Worm (Caenorhabditis elegans): ENCODE measurements around the gene ncr-2.
A peak's percentile ranks its signal among the peaks of the same experiment; 100 is the strongest.

The ncr-2 gene

ce11 chrIII:8265753-8266152, 7.6 kb downstream of the ncr-2 start, which contains the start of gene mrps-9:
Gene mrps-9, plus strand, starts transcription at chrIII:8266062.
- TF ChIP-seq Y67H2A.10 (GFP tag; conservative IDR thresholded peaks at IDR 0.05), result no peak
- no peak for TF ChIP-seq madf-3 (GFP tag; IDR thresholded peaks at IDR 0.05)
- no peak for TF ChIP-seq akir-1 (GFP tag; optimal IDR thresholded peaks at IDR 0.05)
- no peak for TF ChIP-seq sea-2 (GFP tag; IDR thresholded peaks at IDR 0.05)
- no peak for TF ChIP-seq him-1 (tag; optimal IDR thresholded peaks at IDR 0.05)
- TF ChIP-seq mcd-1 (GFP tag; IDR thresholded peaks at IDR 0.05), result peak; percentile 86

DNA sequence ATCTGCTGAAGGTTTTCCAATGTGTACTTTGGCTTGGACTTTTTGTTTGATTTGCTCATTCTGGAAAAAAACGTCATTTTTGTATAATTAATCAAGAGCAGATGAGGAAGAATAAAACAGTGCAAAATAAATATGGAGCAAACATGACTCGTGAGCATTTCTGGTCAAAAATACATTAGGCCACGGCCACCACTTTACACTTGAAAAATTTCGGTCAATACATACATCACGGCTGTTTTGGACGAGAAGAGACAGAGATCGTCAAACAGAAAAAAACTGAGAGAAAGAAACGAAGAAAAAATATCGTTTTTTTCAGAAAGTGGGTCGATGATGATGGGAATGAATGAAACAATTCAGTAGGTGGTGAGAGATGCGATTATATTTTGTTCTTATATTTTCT, 10.2 kb downstream of the ncr-2 start, which contains the start of the genes F09G8.7 and crn-7:
Gene F09G8.7, minus strand, starts transcription at position 60 of the 400 bp plus-strand sequence.
Gene crn-7, plus strand, starts transcription at position 236 of the 400 bp plus-strand sequence.
- TF ChIP-seq ztf-28 (GFP tag; IDR thresholded peaks at IDR 0.05) (no peak), nhr-90 (tag; optimal IDR thresholded peaks at IDR 0.05) (no peak), Y56A3A.18 (GFP tag; IDR thresholded peaks at IDR 0.05) (no peak), attf-6 (GFP tag; IDR thresholded peaks at IDR 0.05) (no peak), ceh-100 (GFP tag; IDR thresholded peaks at IDR 0.05) (no peak), egl-18 (GFP tag; IDR thresholded peaks at IDR 0.05) (no peak), ztf-18 (tag; optimal IDR thresholded peaks at IDR 0.05) (no peak), dox-1 (GFP tag; IDR thresholded peaks at IDR 0.05) (peak; percentile 35; the same call in 1 of the 2 replicates), lsl-1 (GFP tag; optimal IDR thresholded peaks at IDR 0.05) (no peak), mcd-1 (GFP tag; IDR thresholded peaks at IDR 0.05) (0 out of 2 replicates have a peak, but pooled peaks have one; percentile 21), lin-54 (GFP tag; optimal IDR thresholded peaks at IDR 0.05) (no peak), nhr-80 (tag; optimal IDR thresholded peaks at IDR 0.05) (peak; percentile 53), madf-3 (GFP tag; IDR thresholded peaks at IDR 0.05) (no peak), die-1 (tag; optimal IDR thresholded peaks at IDR 0.05) (no peak), mes-4 (tag; optimal IDR thresholded peaks at IDR 0.05) (no peak), F33H1.4 (GFP tag; IDR thresholded peaks at IDR 0.05) (no peak), F23B12.7 (tag; optimal IDR thresholded peaks at IDR 0.05; ENCODE audit: insufficient read depth) (peak; percentile 29), him-1 (tag; optimal IDR thresholded peaks at IDR 0.05) (no peak), nfyb-1 (GFP tag; IDR thresholded peaks at IDR 0.05) (no peak), snpc-1.3 (tag; optimal IDR thresholded peaks at IDR 0.05; ENCODE audit: insufficient read depth) (no peak), F39B2.1 (GFP tag; IDR thresholded peaks at IDR 0.05) (no peak), attf-5 (GFP tag; optimal IDR thresholded peaks at IDR 0.05) (peak; percentile 44)

ce11 chrIII:8271676-8272225, 13.6 kb downstream of the ncr-2 start, which contains the start of the genes mps-4 and F09G8.10:
Gene mps-4, minus strand, starts transcription at chrIII:8271776.
Gene F09G8.10, minus strand, starts transcription at chrIII:8272175.
- TF ChIP-seq snpc-1.1 (tag; optimal IDR thresholded peaks at IDR 0.05; ENCODE audit: insufficient read depth), result no peak
- TF ChIP-seq attf-6 (GFP tag; IDR thresholded peaks at IDR 0.05), result no peak
- no peak for TF ChIP-seq mel-28 (tag; optimal IDR thresholded peaks at IDR 0.05; ENCODE audit: borderline replicate concordance)
- TF ChIP-seq ztf-3 (GFP tag; optimal IDR thresholded peaks at IDR 0.05), result no peak
- no peak for TF ChIP-seq lin-54 (GFP tag; optimal IDR thresholded peaks at IDR 0.05)
- TF ChIP-seq lsy-27 (tag; optimal IDR thresholded peaks at IDR 0.05; ENCODE audit: borderline replicate concordance, insufficient read depth), result no peak
- no peak for TF ChIP-seq lag-1 (GFP tag; IDR thresholded peaks at IDR 0.05)
- no peak for TF ChIP-seq unc-130 (GFP tag; optimal IDR thresholded peaks at IDR 0.05)
- no peak for TF ChIP-seq dox-1 (GFP tag; IDR thresholded peaks at IDR 0.05)
- no peak for TF ChIP-seq dpff-1 (tag; optimal IDR thresholded peaks at IDR 0.05)
- no peak for TF ChIP-seq C17E4.6 (GFP tag; IDR thresholded peaks at IDR 0.05)
- TF ChIP-seq nhr-90 (tag; optimal IDR thresholded peaks at IDR 0.05), result no peak
- no peak for TF ChIP-seq snpc-1.3 (tag; optimal IDR thresholded peaks at IDR 0.05; ENCODE audit: insufficient read depth)
- TF ChIP-seq F55B11.4 (tag; optimal IDR thresholded peaks at IDR 0.05; ENCODE audit: borderline replicate concordance, insufficient read depth), result no peak
- TF ChIP-seq ztf-6 (GFP tag; IDR thresholded peaks at IDR 0.05), result no peak
- no peak for TF ChIP-seq Y56A3A.18 (GFP tag; IDR thresholded peaks at IDR 0.05)
- no peak for TF ChIP-seq madf-3 (GFP tag; IDR thresholded peaks at IDR 0.05)
- TF ChIP-seq hlh-26 (GFP tag; conservative IDR thresholded peaks at IDR 0.05), result no peak
- TF ChIP-seq zim-3 (tag; optimal IDR thresholded peaks at IDR 0.05), result no peak
- no peak for TF ChIP-seq K12H6.12 (tag; optimal IDR thresholded peaks at IDR 0.05)
